Worm (Caenorhabditis elegans): Measurements from ENCODE around the gene mam-3.

mam-3 gene

DNA sequence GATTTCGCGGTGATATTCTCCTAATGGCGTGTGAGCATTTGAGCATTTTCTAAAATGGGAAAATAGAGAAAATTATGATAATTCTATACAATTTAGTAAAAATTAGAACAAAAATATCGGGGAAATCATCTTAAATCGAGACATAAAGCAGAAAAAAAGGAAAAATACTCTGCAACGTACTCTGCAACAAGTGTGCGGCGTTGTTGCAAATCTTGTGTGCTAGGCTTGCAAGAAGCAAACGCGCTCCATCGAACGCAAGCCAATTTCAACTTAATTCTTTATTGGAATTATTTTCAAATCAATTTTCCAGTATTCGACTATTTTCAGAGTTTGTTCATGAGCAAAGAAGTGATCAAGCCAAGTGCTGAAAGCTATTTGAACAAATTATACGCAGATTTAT, 59.1 kb downstream of the mam-3 start, which contains the start of the genes Y62E10A.20, Y62E10A.23 and mdt-9 (continued):
- TF ChIP-seq ztf-25 (GFP tag; IDR thresholded peaks at IDR 0.05) = no peak
- TF ChIP-seq nhr-27 (tag; optimal IDR thresholded peaks at IDR 0.05) = no peak
- no peak for TF ChIP-seq madf-10 (tag; optimal IDR thresholded peaks at IDR 0.05)
- TF ChIP-seq bed-2 (GFP tag; IDR thresholded peaks at IDR 0.05) = no peak
- no peak for TF ChIP-seq zfh-2 (GFP tag; conservative IDR thresholded peaks at IDR 0.05)
- no peak for TF ChIP-seq ztf-6 (GFP tag; IDR thresholded peaks at IDR 0.05)
- no peak for TF ChIP-seq ceh-40 (GFP tag; IDR thresholded peaks at IDR 0.05)
- TF ChIP-seq lin-40 (tag; optimal IDR thresholded peaks at IDR 0.05) = peak; percentile 47
- no peak for TF ChIP-seq hmg-1.2 (GFP tag; IDR thresholded peaks at IDR 0.05)
- no peak for TF ChIP-seq nhr-179 (tag; optimal IDR thresholded peaks at IDR 0.05)
- TF ChIP-seq dpl-1 (GFP tag; optimal IDR thresholded peaks at IDR 0.05) = peak; percentile 49
- no peak for TF ChIP-seq B0035.1 (tag; optimal IDR thresholded peaks at IDR 0.05)
- no peak for TF ChIP-seq mes-4 (tag; optimal IDR thresholded peaks at IDR 0.05)
- TF ChIP-seq Y53F4B.3 (GFP tag; IDR thresholded peaks at IDR 0.05) = no peak
- TF ChIP-seq Y95B8A.8 (GFP tag; IDR thresholded peaks at IDR 0.05) = no peak
- TF ChIP-seq attf-3 (GFP tag; conservative IDR thresholded peaks at IDR 0.05) = no peak
- TF ChIP-seq hsf-1 (GFP tag; IDR thresholded peaks at IDR 0.05) = no peak
- TF ChIP-seq ets-4 (GFP tag; optimal IDR thresholded peaks at IDR 0.05) = no peak
- TF ChIP-seq egl-44 (GFP tag; IDR thresholded peaks at IDR 0.05) = no peak
- TF ChIP-seq snpc-3.4 (tag; optimal IDR thresholded peaks at IDR 0.05) = peak; percentile 3
- TF ChIP-seq ceh-100 (GFP tag; IDR thresholded peaks at IDR 0.05) = peak; percentile 63
- TF ChIP-seq ceh-91 (GFP tag; IDR thresholded peaks at IDR 0.05) = no peak
- TF ChIP-seq F52B5.7 (tag; optimal IDR thresholded peaks at IDR 0.05) = no peak
- peak; percentile 74 for TF ChIP-seq attf-5 (GFP tag; optimal IDR thresholded peaks at IDR 0.05)
- no peak for TF ChIP-seq Y79H2A.3 (GFP tag; conservative IDR thresholded peaks at IDR 0.05)
- no peak for TF ChIP-seq mxl-1 (tag; optimal IDR thresholded peaks at IDR 0.05)

Measured in whole organism, young adult.